Fruit fly (Drosophila melanogaster) whole organism, wandering third instar larva: Measurements from ENCODE around the gene Ptp61F.

ENCODE experiments used
- Abd-B ChIP-seq: fragments of >200 bp; optimal IDR thresholded peaks from 2 replicates; lab custom pipeline; 2017; ENCODE audit warnings: missing biosample characterization, missing genetic modification characterization
- Hnf4 ChIP-seq: fragments of 200-800 bp; sonication (Bioruptor generic); optimal IDR thresholded peaks from 2 replicates; lab custom pipeline; 2016; ENCODE audit warnings: missing biosample characterization, mild to moderate bottlenecking, missing genetic modification characterization
- Myc ChIP-seq: fragments of >200 bp; optimal IDR thresholded peaks from 2 replicates; lab custom pipeline; 2017
- Sp1 ChIP-seq: fragments of 200-800 bp; sonication (Bioruptor generic); optimal IDR thresholded peaks from 3 replicates; lab custom pipeline; 2019; ENCODE audit warnings: missing biosample characterization, mild to moderate bottlenecking, missing genetic modification characterization, moderate library complexity
- fru ChIP-seq: fragments of 200-800 bp; sonication (Bioruptor generic); optimal IDR thresholded peaks from 3 replicates; lab custom pipeline; 2016; ENCODE audit warnings: missing biosample characterization, mild to moderate bottlenecking, missing genetic modification characterization
- psq ChIP-seq: fragments of 200-800 bp; sonication (Bioruptor generic); optimal IDR thresholded peaks from 3 replicates; lab custom pipeline; 2017; ENCODE audit warnings: missing biosample characterization, mild to moderate bottlenecking, missing genetic modification characterization, moderate library complexity
- rgr ChIP-seq: fragments of 200-800 bp; sonication (Bioruptor generic); optimal IDR thresholded peaks from 3 replicates; lab custom pipeline; 2016; ENCODE audit warnings: missing biosample characterization, mild to moderate bottlenecking, missing genetic modification characterization

DNA sequence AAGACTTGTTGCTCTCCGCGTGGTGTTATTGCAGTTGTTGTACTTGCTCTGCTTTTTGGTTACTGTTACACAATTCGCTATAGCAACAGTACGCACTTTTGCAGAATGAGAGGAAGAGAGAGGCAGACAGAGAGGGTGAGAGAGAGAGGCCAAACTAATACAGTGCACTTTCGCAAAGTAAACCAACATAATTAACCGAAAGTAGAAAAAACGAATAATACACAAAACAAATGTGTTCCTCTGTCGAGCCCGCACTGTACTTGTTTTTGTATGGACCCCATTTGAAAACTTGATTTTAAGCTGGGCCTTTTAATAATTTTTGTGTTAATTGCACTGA, 139.7 kb downstream of the Ptp61F start:
- no peak for TF ChIP-seq Myc (lab: Kevin White, UChicago)
- TF ChIP-seq Abd-B (GFP tag; lab: Kevin White, UChicago) = no peak
- TF ChIP-seq Hnf4 (GFP tag; lab: Kevin White, UChicago) = peak; percentile 73
- TF ChIP-seq psq (GFP tag; lab: Kevin White, UChicago) = peak; percentile 46
- peak; percentile 23 for TF ChIP-seq Sp1 (GFP tag; lab: Kevin White, UChicago)
- peak; percentile 40 for TF ChIP-seq rgr (GFP tag; lab: Kevin White, UChicago)
- peak; percentile 62 for TF ChIP-seq fru
